ENCODE assay signal across 3 worm cellular contexts in the genomic region with DNA sequence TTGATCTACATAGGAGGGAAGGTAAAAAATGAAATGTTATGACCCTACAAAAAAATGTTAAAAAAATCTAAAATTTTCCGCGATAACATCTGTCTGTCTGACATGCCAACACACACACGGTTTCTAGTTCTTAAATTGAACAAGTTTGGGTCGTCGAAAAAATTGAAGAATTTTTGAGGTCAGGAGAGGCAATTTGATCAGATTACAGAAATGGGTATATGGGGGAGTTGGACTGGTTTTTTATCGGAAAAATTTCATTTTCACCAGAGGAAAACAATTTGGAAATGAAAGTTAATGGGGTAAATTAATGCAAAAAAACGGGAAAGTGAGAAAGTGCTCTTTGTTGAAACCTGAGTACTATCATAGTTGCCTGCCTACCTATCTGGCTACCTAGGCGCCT.
TF ChIP-seq lines count a peak whose summit lies in the region.

No protein-coding gene starts in this region.

TF ChIP-seq in whole organism, L1 larva, 84 proteins besides CTCF, POLR2A, EP300 and RAD21:
- TF ChIP-seq ceh-88 (GFP tag; IDR thresholded peaks at IDR 0.05; lab: Robert Waterston, UW) (no peak), blmp-1 (tag; optimal IDR thresholded peaks at IDR 0.05; lab: Kevin White, UChicago) (peak; percentile 50), skn-1 (tag; optimal IDR thresholded peaks at IDR 0.05; lab: Kevin White, UChicago) (no peak), unc-30 (tag; optimal IDR thresholded peaks at IDR 0.05; lab: Kevin White, UChicago) (no peak), nhr-85 (tag; lab: Kevin White, UChicago) (peak; percentile 29), C16A3.4 (tag; optimal IDR thresholded peaks at IDR 0.05; lab: Kevin White, UChicago) (no peak)

TF ChIP-seq in whole organism, L2 larva, 48 proteins besides CTCF, POLR2A, EP300 and RAD21:
- TF ChIP-seq ama-1 (optimal IDR thresholded peaks at IDR 0.05; lab: Kevin White, UChicago) (no peak), mdl-1 (tag; optimal IDR thresholded peaks at IDR 0.05; lab: Kevin White, UChicago) (no peak), nhr-25 (tag; optimal IDR thresholded peaks at IDR 0.05; lab: Kevin White, UChicago) (peak; percentile 53), blmp-1 (tag; optimal IDR thresholded peaks at IDR 0.05; lab: Kevin White, UChicago; ENCODE audit: insufficient read depth) (peak; percentile 43), alr-1 (tag; optimal IDR thresholded peaks at IDR 0.05; lab: Kevin White, UChicago) (no peak), nhr-12 (tag; optimal IDR thresholded peaks at IDR 0.05; lab: Kevin White, UChicago) (no peak), sma-9 (GFP tag; optimal IDR thresholded peaks at IDR 0.05; lab: Kevin White, UChicago) (no peak), sma-9 (tag; optimal IDR thresholded peaks at IDR 0.05; lab: Kevin White, UChicago) (no peak), gmeb-1 (tag; optimal IDR thresholded peaks at IDR 0.05; lab: Kevin White, UChicago) (no peak), lsy-2 (tag; optimal IDR thresholded peaks at IDR 0.05; lab: Kevin White, UChicago) (no peak)

TF ChIP-seq in whole organism, L3 larva, 47 proteins besides CTCF, POLR2A, EP300 and RAD21:
- TF ChIP-seq elt-1 (tag; optimal IDR thresholded peaks at IDR 0.05; lab: Kevin White, UChicago): peak; percentile 63
- TF ChIP-seq fkh-10 (GFP tag; optimal IDR thresholded peaks at IDR 0.05; lab: Kevin White, UChicago): no peak
